Worm (Caenorhabditis elegans) whole organism, early embryonic: ENCODE results near the gene nhr-264.

ENCODE experiments used
- ama-1 ChIP-seq: fragments of 150-350 bp; optimal IDR thresholded peaks from 2 replicates; lab custom pipeline; 2014
- ceh-13 ChIP-seq: fragments of 200-800 bp; sonication (Bioruptor generic); optimal IDR thresholded peaks from 2 replicates; lab custom pipeline; 2018; ENCODE audit warnings: mild to moderate bottlenecking, missing genetic modification characterization, missing compliant biosample characterization

- TF ChIP-seq ama-1 (lab: Kevin White, UChicago) (no peak), ceh-13 (GFP tag; lab: Kevin White, UChicago) (no peak)
Measured at ce11 chrIV:9343102-9343599, 49.4 kb upstream of the nhr-264 start, which contains the start of gene pigc-1.
